Worm (Caenorhabditis elegans) whole organism, L3 larva: ENCODE measurements around the gene clc-19.

Experiments
- R02D3.7 ChIP-seq: fragments of 150-350 bp; optimal IDR thresholded peaks from 2 replicates; lab custom pipeline; 2014; ENCODE audit warnings: missing biosample characterization, missing genetic modification characterization
- ZK546.5 ChIP-seq: sonication (generic microtip); optimal IDR thresholded peaks from 2 replicates; lab custom pipeline; 2017; ENCODE audit warnings: missing biosample characterization, missing genetic modification characterization
- aly-2 ChIP-seq: fragments of 150-350 bp; optimal IDR thresholded peaks from 2 replicates; lab custom pipeline; 2014; ENCODE audit warnings: missing biosample characterization, missing genetic modification characterization
- ama-1 ChIP-seq: fragments of 150-350 bp; optimal IDR thresholded peaks from 2 replicates; lab custom pipeline; 2018
- ceh-16 ChIP-seq: sonication (generic microtip); optimal IDR thresholded peaks from 2 replicates; lab custom pipeline; 2017; ENCODE audit warnings: missing biosample characterization, missing genetic modification characterization
- ceh-28 ChIP-seq: fragments of 150-350 bp; optimal IDR thresholded peaks from 2 replicates; lab custom pipeline; 2014; ENCODE audit warnings: missing biosample characterization, missing genetic modification reagents, missing genetic modification characterization
- ceh-82 ChIP-seq: fragments of 150-350 bp; optimal IDR thresholded peaks from 2 replicates; lab custom pipeline; 2014; ENCODE audit warnings: missing biosample characterization, missing genetic modification characterization
- ceh-9 ChIP-seq: sonication (generic microtip); optimal IDR thresholded peaks from 2 replicates; lab custom pipeline; 2018; ENCODE audit warnings: missing biosample characterization, missing genetic modification characterization
- daf-12 ChIP-seq: fragments of 150-350 bp; optimal IDR thresholded peaks from 2 replicates; lab custom pipeline; 2014; ENCODE audit warnings: missing biosample characterization, missing genetic modification reagents, missing genetic modification characterization
- egl-27 ChIP-seq: sonication (generic microtip); optimal IDR thresholded peaks from 4 replicates; lab custom pipeline; 2017; ENCODE audit warnings: missing biosample characterization, missing genetic modification reagents, missing genetic modification characterization
- egl-5 ChIP-seq: fragments of 150-350 bp; optimal IDR thresholded peaks from 2 replicates; lab custom pipeline; 2017; ENCODE audit warnings: missing biosample characterization, missing genetic modification reagents, missing genetic modification characterization, inconsistent platforms
- elt-1 ChIP-seq: fragments of 150-350 bp; optimal IDR thresholded peaks from 2 replicates; lab custom pipeline; 2014; ENCODE audit warnings: missing biosample characterization, missing genetic modification characterization
- elt-2 ChIP-seq: sonication (generic microtip); optimal IDR thresholded peaks from 2 replicates; lab custom pipeline; 2016; ENCODE audit warnings: missing genetic modification reagents, mild to moderate bottlenecking, missing genetic modification characterization, missing compliant biosample characterization
- elt-3 ChIP-seq, 3 experiments: fragments of 150-350 bp in 1 of 3; sonication (generic microtip) in 2 of 3; optimal IDR thresholded peaks; 2 replicates in 2 of 3; 4 replicates in 1 of 3; lab custom pipeline; 2014 to 2017; ENCODE audit warnings: missing biosample characterization in 3 of 3, missing genetic modification characterization in 3 of 3
- eor-1 ChIP-seq, 2 experiments: fragments of 150-350 bp; optimal IDR thresholded peaks; 2 replicates each; lab custom pipeline; 2014 to 2018; ENCODE audit warnings: missing biosample characterization in 2 of 2, missing genetic modification characterization in 2 of 2
- fkh-10 ChIP-seq: sonication (generic microtip); optimal IDR thresholded peaks from 2 replicates; lab custom pipeline; 2017; ENCODE audit warnings: missing biosample characterization, missing genetic modification reagents, missing genetic modification characterization
- fkh-2 ChIP-seq: fragments of 150-350 bp; optimal IDR thresholded peaks from 2 replicates; lab custom pipeline; 2014; ENCODE audit warnings: missing biosample characterization, missing genetic modification reagents, missing genetic modification characterization
- fos-1 ChIP-seq: fragments of 150-350 bp; optimal IDR thresholded peaks from 2 replicates; lab custom pipeline; 2014; ENCODE audit warnings: missing biosample characterization, missing genetic modification characterization
- hmg-11 ChIP-seq: sonication (generic microtip); optimal IDR thresholded peaks from 2 replicates; lab custom pipeline; 2016; ENCODE audit warnings: missing genetic modification characterization, missing compliant biosample characterization
- jun-1 ChIP-seq: fragments of 150-350 bp; optimal IDR thresholded peaks from 2 replicates; lab custom pipeline; 2014; ENCODE audit warnings: missing biosample characterization, missing genetic modification reagents, missing genetic modification characterization
- lin-39 ChIP-seq: fragments of 150-350 bp; optimal IDR thresholded peaks from 2 replicates; lab custom pipeline; 2018; ENCODE audit warnings: missing biosample characterization, missing genetic modification reagents, missing genetic modification characterization
- lsy-12 ChIP-seq: sonication (generic microtip); optimal IDR thresholded peaks from 2 replicates; lab custom pipeline; 2016; ENCODE audit warnings: mild to moderate bottlenecking, missing genetic modification characterization, missing compliant biosample characterization
- mdl-1 ChIP-seq: fragments of 150-350 bp; optimal IDR thresholded peaks from 2 replicates; lab custom pipeline; 2014; ENCODE audit warnings: missing biosample characterization, missing genetic modification characterization
- mml-1 ChIP-seq: fragments of 150-350 bp; sonication (generic microtip); optimal IDR thresholded peaks from 3 replicates; lab custom pipeline; 2014; ENCODE audit warnings: missing biosample characterization, missing genetic modification characterization
- nfya-1 ChIP-seq: sonication (generic microtip); optimal IDR thresholded peaks from 2 replicates; lab custom pipeline; 2017; ENCODE audit warnings: missing genetic modification characterization, mild to moderate bottlenecking, missing compliant biosample characterization, antibody characterized with exemption, moderate library complexity; ENCODE audit not compliant: insufficient read depth
- nhr-11 ChIP-seq: fragments of 150-350 bp; optimal IDR thresholded peaks from 2 replicates; lab custom pipeline; 2014; ENCODE audit warnings: missing biosample characterization, missing genetic modification characterization
- nhr-12 ChIP-seq: fragments of 150-350 bp; optimal IDR thresholded peaks from 2 replicates; lab custom pipeline; 2014; ENCODE audit warnings: missing biosample characterization, missing genetic modification characterization
- nhr-23 ChIP-seq: fragments of 150-350 bp; optimal IDR thresholded peaks from 2 replicates; lab custom pipeline; 2014; ENCODE audit warnings: missing biosample characterization, missing genetic modification reagents, missing genetic modification characterization
- nhr-237 ChIP-seq: fragments of 150-350 bp; optimal IDR thresholded peaks from 2 replicates; lab custom pipeline; 2014; ENCODE audit warnings: missing biosample characterization, missing genetic modification characterization
- nhr-25 ChIP-seq: sonication (generic microtip); optimal IDR thresholded peaks from 2 replicates; lab custom pipeline; 2017; ENCODE audit warnings: missing biosample characterization, missing genetic modification characterization
- nhr-28 ChIP-seq: fragments of 150-350 bp; optimal IDR thresholded peaks from 2 replicates; lab custom pipeline; 2014; ENCODE audit warnings: missing biosample characterization, missing genetic modification characterization
- nhr-43 ChIP-seq: sonication (generic microtip); optimal IDR thresholded peaks from 2 replicates; lab custom pipeline; 2016; ENCODE audit warnings: mild to moderate bottlenecking, missing genetic modification characterization, missing compliant biosample characterization; ENCODE audit not compliant: poor library complexity, severe bottlenecking
- nhr-67 ChIP-seq: fragments of 150-350 bp; optimal IDR thresholded peaks from 2 replicates; lab custom pipeline; 2014; ENCODE audit warnings: missing biosample characterization, missing genetic modification characterization
- nhr-76 ChIP-seq: fragments of 150-350 bp; sonication (generic microtip); optimal IDR thresholded peaks from 5 replicates; lab custom pipeline; 2014; ENCODE audit warnings: missing biosample characterization, missing genetic modification characterization
- nhr-77 ChIP-seq: fragments of 150-350 bp; optimal IDR thresholded peaks from 2 replicates; lab custom pipeline; 2014; ENCODE audit warnings: missing biosample characterization, missing genetic modification characterization
- pha-4 ChIP-seq: fragments of 150-350 bp; optimal IDR thresholded peaks from 2 replicates; lab custom pipeline; 2014; ENCODE audit warnings: missing biosample characterization, missing genetic modification reagents, missing genetic modification characterization
- pqm-1 ChIP-seq: fragments of 150-350 bp; optimal IDR thresholded peaks from 2 replicates; lab custom pipeline; 2017; ENCODE audit warnings: missing biosample characterization, missing genetic modification characterization, inconsistent platforms
- sea-2 ChIP-seq: fragments of 150-350 bp; sonication (generic microtip); optimal IDR thresholded peaks from 4 replicates; lab custom pipeline; 2014; ENCODE audit warnings: missing biosample characterization, missing genetic modification reagents, missing genetic modification characterization
- skn-1 ChIP-seq: fragments of 150-350 bp; optimal IDR thresholded peaks from 2 replicates; lab custom pipeline; 2014; ENCODE audit warnings: missing biosample characterization, missing genetic modification characterization
- tbx-2 ChIP-seq: sonication (generic microtip); optimal IDR thresholded peaks from 2 replicates; lab custom pipeline; 2016; ENCODE audit warnings: mild to moderate bottlenecking, missing genetic modification characterization, missing compliant biosample characterization
- unc-39 ChIP-seq: sonication (generic microtip); optimal IDR thresholded peaks from 4 replicates; lab custom pipeline; 2017; ENCODE audit warnings: missing biosample characterization, missing genetic modification characterization
- unc-62 ChIP-seq: fragments of 150-350 bp; sonication (generic microtip); optimal IDR thresholded peaks from 4 replicates; lab custom pipeline; 2014; ENCODE audit warnings: missing biosample characterization, missing genetic modification reagents, missing genetic modification characterization
- zag-1 ChIP-seq: fragments of 150-350 bp; optimal IDR thresholded peaks from 2 replicates; lab custom pipeline; 2014; ENCODE audit warnings: missing biosample characterization, missing genetic modification characterization
- ztf-11 ChIP-seq: fragments of 150-350 bp; optimal IDR thresholded peaks from 2 replicates; lab custom pipeline; 2014; ENCODE audit warnings: missing biosample characterization, missing genetic modification characterization
- ztf-4 ChIP-seq: fragments of 150-350 bp; optimal IDR thresholded peaks from 2 replicates; lab custom pipeline; 2014; ENCODE audit warnings: missing biosample characterization, missing genetic modification characterization

Gene clc-19

DNA sequence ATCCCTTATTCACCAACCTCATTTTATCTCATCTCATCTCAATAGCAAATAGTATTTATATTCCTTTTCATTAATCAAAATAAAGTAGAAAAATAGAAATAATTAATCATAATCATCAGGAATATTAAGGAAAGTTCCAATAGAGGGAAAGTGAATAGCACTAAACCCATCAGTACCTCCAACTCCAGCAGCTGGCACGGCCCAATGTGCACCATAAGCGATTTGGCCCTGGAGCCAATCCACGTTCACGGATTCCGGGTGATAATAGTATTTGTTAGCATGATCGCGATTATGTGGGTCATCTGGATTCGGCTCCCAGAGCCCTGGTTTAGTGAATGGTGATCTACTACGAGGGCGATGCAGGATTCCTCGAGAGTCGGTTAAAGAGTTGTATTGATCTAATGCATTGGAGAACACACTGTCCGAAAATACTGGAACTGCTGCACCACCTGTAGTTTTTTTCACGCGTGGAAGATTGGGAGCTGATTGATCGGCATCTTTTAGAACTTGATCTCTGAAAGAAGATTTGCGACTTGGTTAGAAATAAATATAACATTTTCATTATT, 37.6 kb downstream of the clc-19 start (continued):
- TF ChIP-seq ztf-11 (tag; lab: Kevin White, UChicago): no peak
- TF ChIP-seq mdl-1 (tag; lab: Kevin White, UChicago): peak; percentile 7
- TF ChIP-seq, all 47 proteins: peak for 27

DNA sequence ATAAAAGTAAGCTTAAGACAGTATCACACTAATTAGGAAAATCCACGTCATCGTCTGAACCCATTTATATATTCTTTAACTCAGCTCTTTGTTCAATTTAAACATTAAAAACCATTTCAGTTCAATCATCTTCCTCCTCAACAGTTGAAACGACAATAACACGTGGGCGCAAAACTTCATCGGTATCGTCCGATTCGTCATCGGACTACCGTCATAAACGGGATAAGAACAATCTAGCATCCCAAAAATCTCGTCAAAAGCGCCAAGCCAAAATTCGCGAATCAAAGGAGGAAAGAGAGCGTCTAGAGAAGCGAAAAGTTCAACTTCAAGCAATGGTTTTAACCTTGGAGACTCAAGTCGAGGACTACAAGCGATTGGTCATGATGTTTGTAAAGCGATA, 38.2 kb downstream of the clc-19 start:
- TF ChIP-seq ama-1: peak; percentile 60
- TF ChIP-seq tbx-2: no peak
- TF ChIP-seq nhr-43 (tag; lab: Kevin White, UChicago): peak; percentile 45
- no peak for TF ChIP-seq lsy-12
- no peak for TF ChIP-seq fos-1
- TF ChIP-seq nhr-25 (tag; lab: Kevin White, UChicago): peak; percentile 30

DNA sequence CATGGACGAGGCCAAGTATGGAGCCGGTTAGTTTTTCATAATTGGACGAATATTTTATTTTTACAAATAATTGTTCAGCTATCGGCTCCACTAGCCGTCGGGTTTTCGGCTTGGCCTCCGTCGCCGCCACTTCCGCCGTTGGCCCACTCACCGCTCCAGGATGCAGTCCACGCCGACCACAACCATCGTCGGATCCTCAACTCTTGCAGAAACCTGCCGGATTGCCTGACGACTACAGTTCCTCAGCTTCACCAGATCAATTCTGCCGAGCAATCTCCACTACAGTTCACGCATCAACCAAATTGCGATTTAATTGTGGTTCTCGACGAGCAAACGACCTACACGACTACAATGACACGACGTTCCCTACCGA, 38.9 kb downstream of the clc-19 start:
- TF ChIP-seq ceh-9 (tag; lab: Kevin White, UChicago) (no peak), nhr-28 (tag; lab: Kevin White, UChicago) (no peak), jun-1 (tag; lab: Kevin White, UChicago) (no peak), unc-62 (GFP tag; lab: Kevin White, UChicago) (no peak), ama-1 (no peak)

DNA sequence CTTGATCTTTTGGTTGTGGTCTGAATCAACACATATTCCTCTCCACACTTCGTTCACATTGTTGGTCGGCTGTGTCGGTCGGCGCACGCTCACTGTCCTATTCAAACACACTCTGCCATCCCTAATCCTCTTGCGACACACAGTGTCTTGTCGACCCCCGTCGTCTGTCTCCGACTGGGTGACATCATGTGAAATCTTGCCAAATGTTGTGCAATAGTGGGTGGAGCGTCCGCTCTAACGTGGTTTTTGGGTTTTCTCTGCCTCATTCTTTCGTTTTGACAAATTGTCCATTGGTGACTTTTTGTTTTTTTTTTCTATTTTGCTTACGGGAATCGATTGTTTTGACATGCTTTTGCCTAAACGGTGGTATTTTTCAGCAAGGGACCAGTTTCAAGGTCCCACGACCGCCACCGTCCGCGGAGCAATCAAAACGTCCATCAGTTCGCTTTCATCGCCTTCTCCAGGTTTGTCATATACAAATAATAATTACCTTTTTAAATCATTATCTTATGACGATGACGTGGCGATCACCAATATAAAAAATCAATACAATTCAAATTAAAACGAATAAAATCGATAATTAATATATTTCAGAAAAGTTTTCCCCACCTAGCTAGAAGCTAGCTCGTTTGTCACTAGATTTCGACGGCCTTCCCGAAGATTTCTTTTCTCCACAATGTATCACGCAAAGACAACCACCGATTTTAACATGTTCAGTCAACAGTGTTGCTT, 39.5 kb downstream of the clc-19 start:
- TF ChIP-seq fkh-2 (tag; lab: Kevin White, UChicago) (no peak), ama-1 (peak; percentile 93), jun-1 (tag; lab: Kevin White, UChicago) (peak; percentile 92), lin-39 (tag; lab: Kevin White, UChicago) (peak; percentile 97), fkh-10 (GFP tag; lab: Kevin White, UChicago) (peak; percentile 96), pqm-1 (tag; lab: Kevin White, UChicago) (peak; percentile 91), nhr-12 (tag; lab: Kevin White, UChicago) (no peak), R02D3.7 (tag; lab: Kevin White, UChicago) (peak; percentile 77), nhr-25 (tag; lab: Kevin White, UChicago) (peak; percentile 98), nhr-76 (tag; lab: Kevin White, UChicago) (no peak), sea-2 (GFP tag; lab: Kevin White, UChicago) (peak; percentile 49), egl-5 (tag; lab: Kevin White, UChicago) (peak; percentile 83), elt-1 (peak; percentile 67), ZK546.5 (tag; lab: Kevin White, UChicago) (no peak), elt-3 (tag; optimal IDR thresholded peaks at IDR 0.05; lab: Kevin White, UChicago) (peak in 2 of 3 experiments; percentile 7 to 53), daf-12 (no peak), nhr-11 (tag; lab: Kevin White, UChicago) (peak; percentile 82), unc-39 (tag; lab: Kevin White, UChicago) (no peak), nhr-67 (tag; lab: Kevin White, UChicago) (no peak), elt-2 (peak; percentile 85), mdl-1 (tag; lab: Kevin White, UChicago) (peak; percentile 82), fos-1 (peak; percentile 91), nhr-43 (tag; lab: Kevin White, UChicago) (peak; percentile 88), zag-1 (tag; lab: Kevin White, UChicago) (peak; percentile 25), egl-27 (tag; lab: Kevin White, UChicago) (peak; percentile 48), nhr-23 (peak; percentile 94), tbx-2 (peak; percentile 81), eor-1 (tag; optimal IDR thresholded peaks at IDR 0.05; lab: Kevin White, UChicago) (no peak), mml-1 (peak; percentile 8), aly-2 (tag; lab: Kevin White, UChicago) (no peak), pha-4 (tag; lab: Kevin White, UChicago) (peak; percentile 98), nhr-237 (no peak), nhr-28 (tag; lab: Kevin White, UChicago) (no peak), skn-1 (tag; lab: Kevin White, UChicago) (peak; percentile 81), ceh-28 (tag; lab: Kevin White, UChicago) (peak; percentile 93), ceh-82 (no peak), hmg-11 (peak; percentile 97), ztf-11 (tag; lab: Kevin White, UChicago) (no peak), ceh-16 (tag; lab: Kevin White, UChicago) (no peak), unc-62 (GFP tag; lab: Kevin White, UChicago) (peak; percentile 33), ztf-4 (tag; lab: Kevin White, UChicago) (peak; percentile 67), nhr-77 (tag; lab: Kevin White, UChicago) (peak; percentile 21), lsy-12 (peak; percentile 88), nfya-1 (tag; lab: Kevin White, UChicago) (peak; percentile 96)
